Fruit fly (Drosophila melanogaster) S2 (cell line): ENCODE measurements around the gene CG33644.

Experiments
- CG8478 ChIP-seq: fragments of >200 bp; optimal IDR thresholded peaks from 2 replicates; lab custom pipeline; 2018
- CTCF ChIP-seq, 2 experiments: fragments of >200 bp; optimal IDR thresholded peaks; 2 replicates each; lab custom pipeline; 2018

DNA sequence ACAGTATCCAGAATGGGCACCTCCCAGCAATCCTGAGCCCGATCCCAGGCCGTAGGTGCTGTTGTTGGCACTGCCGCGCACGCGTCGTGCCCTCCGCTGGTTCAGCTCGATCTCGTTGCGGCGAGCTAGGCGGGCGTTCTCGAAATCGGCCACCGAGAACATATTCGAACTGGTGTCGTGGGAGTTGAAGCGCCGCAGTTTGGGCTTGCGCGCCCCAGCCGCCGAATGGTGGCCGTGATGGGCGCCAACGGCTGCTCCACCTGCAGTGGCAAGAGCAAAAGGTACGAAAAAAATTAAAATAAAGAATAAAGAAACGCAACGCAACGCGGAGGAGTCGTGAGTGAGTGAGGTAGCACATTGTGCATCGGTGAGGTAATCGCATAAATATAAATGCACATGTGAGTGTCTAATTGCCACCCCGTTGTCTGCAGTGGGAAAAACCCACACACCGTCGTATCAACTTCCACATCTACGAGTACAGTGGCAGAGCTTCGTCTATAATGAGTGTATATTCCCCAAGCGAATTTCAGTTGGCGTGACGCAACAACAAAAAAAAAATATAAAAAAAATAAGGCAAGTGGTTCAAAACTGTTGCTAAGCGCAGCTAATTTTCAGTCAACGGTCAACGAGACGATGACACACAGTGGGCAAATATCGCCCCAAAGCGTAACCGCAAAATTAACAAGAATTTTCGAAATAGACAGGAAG is 22.2 kb upstream of the CG33644 start:
- TF ChIP-seq CG8478 (lab: Kevin White, UChicago) (no peak), CTCF (optimal IDR thresholded peaks at IDR 0.05; lab: Kevin White, UChicago) (no peak)
